Fruit fly (Drosophila melanogaster) whole organism, embryonic: ENCODE results near the gene CG14072.

ENCODE experiments used
- Atf6 ChIP-seq: fragments of 200-800 bp; sonication (Bioruptor generic); IDR thresholded peaks from 2 replicates; pipeline ENCODE4 v1.3.6; 2022; ENCODE audit warnings: missing biosample characterization, missing genetic modification characterization
- B-H1 ChIP-seq: fragments of 200-800 bp; sonication (Bioruptor generic); IDR thresholded peaks from 3 replicates; pipeline ENCODE4 v1.3.6; 2022; ENCODE audit warnings: missing biosample characterization, missing genetic modification characterization
- CG11504 ChIP-seq: fragments of 200-800 bp; sonication (Bioruptor generic); optimal IDR thresholded peaks from 3 replicates; lab custom pipeline; 2019; ENCODE audit warnings: missing biosample characterization, mild to moderate bottlenecking, missing genetic modification characterization, moderate library complexity
- CG11560 ChIP-seq: fragments of 200-800 bp; sonication (Bioruptor generic); IDR thresholded peaks from 3 replicates; pipeline ENCODE4 v1.3.6; 2022; ENCODE audit warnings: missing biosample characterization, missing genetic modification characterization
- CG11696 ChIP-seq: fragments of 200-800 bp; sonication (Bioruptor generic); IDR thresholded peaks from 2 replicates; pipeline ENCODE4 v1.3.6; 2022; ENCODE audit warnings: missing biosample characterization, missing genetic modification characterization
- CG1233 ChIP-seq: fragments of 200-800 bp; sonication (Bioruptor generic); optimal IDR thresholded peaks from 4 replicates; lab custom pipeline; 2018; ENCODE audit warnings: missing biosample characterization, mild to moderate bottlenecking, missing genetic modification characterization
- CG14014 ChIP-seq: fragments of 200-800 bp; sonication (Bioruptor generic); IDR thresholded peaks from 2 replicates; pipeline ENCODE4 v1.3.6; 2022; ENCODE audit warnings: missing biosample characterization, missing genetic modification characterization
- CG1529 ChIP-seq: fragments of 200-800 bp; sonication (Bioruptor generic); optimal IDR thresholded peaks from 3 replicates; lab custom pipeline; 2018; ENCODE audit warnings: missing biosample characterization, missing genetic modification characterization
- CG17359 ChIP-seq: fragments of 200-800 bp; sonication (Bioruptor generic); optimal IDR thresholded peaks from 3 replicates; lab custom pipeline; 2018; ENCODE audit warnings: missing biosample characterization, mild to moderate bottlenecking, missing genetic modification characterization, moderate library complexity
- CG2678 ChIP-seq: fragments of 200-800 bp; sonication (Bioruptor generic); optimal IDR thresholded peaks from 3 replicates; lab custom pipeline; 2019; ENCODE audit warnings: missing biosample characterization, mild to moderate bottlenecking, missing genetic modification characterization, moderate library complexity
- CG2712 ChIP-seq: fragments of 200-800 bp; optimal IDR thresholded peaks from 3 replicates; lab custom pipeline; 2019; ENCODE audit warnings: missing biosample characterization, mild to moderate bottlenecking, missing genetic modification characterization, moderate library complexity
- CG33213 ChIP-seq: fragments of 200-800 bp; sonication (Bioruptor generic); optimal IDR thresholded peaks from 3 replicates; lab custom pipeline; 2016; ENCODE audit warnings: missing biosample characterization, missing genetic modification characterization
- CG34224 ChIP-seq: fragments of 200-800 bp; sonication (Bioruptor generic); IDR thresholded peaks from 3 replicates; pipeline ENCODE4 v1.3.6; 2022; ENCODE audit warnings: missing biosample characterization, missing genetic modification characterization; ENCODE audit not compliant: partially characterized antibody
- CG4328 ChIP-seq: fragments of 200-800 bp; sonication (Bioruptor generic); optimal IDR thresholded peaks from 3 replicates; lab custom pipeline; 2017; ENCODE audit warnings: missing biosample characterization, missing genetic modification reagents, missing genetic modification characterization
- CG4360 ChIP-seq: fragments of 200-800 bp; sonication (Bioruptor generic); IDR thresholded peaks from 2 replicates; pipeline ENCODE4 v1.3.6; 2022; ENCODE audit warnings: missing biosample characterization, missing genetic modification characterization
- CG4424 ChIP-seq: fragments of 200-800 bp; sonication (Bioruptor generic); optimal IDR thresholded peaks from 3 replicates; lab custom pipeline; 2016; ENCODE audit warnings: missing biosample characterization, missing genetic modification characterization
- CG4820 ChIP-seq: fragments of 200-800 bp; sonication (Bioruptor generic); optimal IDR thresholded peaks from 3 replicates; lab custom pipeline; 2016; ENCODE audit warnings: missing biosample characterization, missing genetic modification characterization
- CG6175 ChIP-seq: fragments of 200-800 bp; sonication (Bioruptor generic); IDR thresholded peaks from 3 replicates; pipeline ENCODE4 v1.3.6; 2022; ENCODE audit warnings: missing biosample characterization, missing genetic modification characterization
- CG7556 ChIP-seq: fragments of 200-800 bp; sonication (Bioruptor generic); optimal IDR thresholded peaks from 2 replicates; lab custom pipeline; 2017; ENCODE audit warnings: missing biosample characterization, mild to moderate bottlenecking, missing genetic modification characterization
- CG9727 ChIP-seq: fragments of 200-800 bp; sonication (Bioruptor generic); optimal IDR thresholded peaks from 3 replicates; lab custom pipeline; 2017; ENCODE audit warnings: missing biosample characterization, mild to moderate bottlenecking, missing genetic modification characterization
- CG9876 ChIP-seq: fragments of 200-800 bp; sonication (Bioruptor generic); optimal IDR thresholded peaks from 2 replicates; lab custom pipeline; 2016; ENCODE audit warnings: missing biosample characterization, missing genetic modification characterization
- Camta ChIP-seq: fragments of 200-800 bp; sonication (Bioruptor generic); optimal IDR thresholded peaks from 2 replicates; lab custom pipeline; 2016; ENCODE audit warnings: missing biosample characterization, missing genetic modification characterization
- D19A ChIP-seq: fragments of 200-800 bp; optimal IDR thresholded peaks from 3 replicates; lab custom pipeline; 2019; ENCODE audit warnings: missing biosample characterization, mild to moderate bottlenecking, missing genetic modification characterization, moderate library complexity
- Dfd ChIP-seq, 2 experiments: fragments of >200 bp; optimal IDR thresholded peaks; 2 replicates each; lab custom pipeline; 2017; ENCODE audit warnings: missing biosample characterization in 2 of 2, missing genetic modification characterization in 2 of 2
- ERR ChIP-seq: fragments of 200-800 bp; sonication (Bioruptor generic); optimal IDR thresholded peaks from 2 replicates; lab custom pipeline; 2016; ENCODE audit warnings: missing biosample characterization, missing genetic modification characterization
- Elba2 ChIP-seq: fragments of 200-800 bp; sonication (Bioruptor generic); optimal IDR thresholded peaks from 3 replicates; lab custom pipeline; 2016; ENCODE audit warnings: missing biosample characterization, missing genetic modification characterization
- Fer1 ChIP-seq: fragments of 200-800 bp; sonication (Bioruptor generic); optimal IDR thresholded peaks from 2 replicates; lab custom pipeline; 2017; ENCODE audit warnings: missing biosample characterization, mild to moderate bottlenecking, missing genetic modification characterization
- Kr ChIP-seq: fragments of 200-800 bp; sonication (Bioruptor generic); optimal IDR thresholded peaks from 2 replicates; lab custom pipeline; 2017; ENCODE audit warnings: missing biosample characterization, mild to moderate bottlenecking, missing genetic modification characterization
- MTF-1 ChIP-seq: fragments of 200-800 bp; sonication (Bioruptor generic); optimal IDR thresholded peaks from 2 replicates; lab custom pipeline; 2018; ENCODE audit warnings: missing biosample characterization, mild to moderate bottlenecking, missing genetic modification characterization, borderline replicate concordance
- Meics ChIP-seq: fragments of 200-800 bp; sonication (Bioruptor generic); optimal IDR thresholded peaks from 2 replicates; lab custom pipeline; 2017; ENCODE audit warnings: missing biosample characterization, mild to moderate bottlenecking, missing genetic modification characterization
- Oaz ChIP-seq: fragments of 200-800 bp; sonication (Bioruptor generic); IDR thresholded peaks from 2 replicates; pipeline ENCODE4 v1.3.6; 2022; ENCODE audit warnings: missing biosample characterization, missing genetic modification characterization
- Ptx1 ChIP-seq: fragments of 200-800 bp; sonication (Bioruptor generic); IDR thresholded peaks from 2 replicates; pipeline ENCODE4 v1.3.6; 2022; ENCODE audit warnings: missing biosample characterization, missing genetic modification characterization
- cad ChIP-seq: fragments of >200 bp; optimal IDR thresholded peaks from 2 replicates; lab custom pipeline; 2017; ENCODE audit warnings: missing biosample characterization, missing genetic modification characterization
- cwo ChIP-seq: fragments of 200-800 bp; sonication (Bioruptor generic); optimal IDR thresholded peaks from 3 replicates; lab custom pipeline; 2017; ENCODE audit warnings: missing biosample characterization, missing genetic modification characterization, mild to moderate bottlenecking, moderate library complexity, missing genetic modification reagents
- da ChIP-seq: fragments of 200-800 bp; sonication (Bioruptor generic); optimal IDR thresholded peaks from 2 replicates; lab custom pipeline; 2016; ENCODE audit warnings: missing biosample characterization, missing genetic modification characterization
- dan ChIP-seq: fragments of 200-800 bp; sonication (Bioruptor generic); IDR thresholded peaks from 2 replicates; pipeline ENCODE4 v1.3.6; 2022; ENCODE audit warnings: missing biosample characterization, missing genetic modification characterization
- danr ChIP-seq: fragments of 200-800 bp; sonication (Bioruptor generic); IDR thresholded peaks from 2 replicates; pipeline ENCODE4 v1.3.6; 2022; ENCODE audit warnings: missing biosample characterization, missing genetic modification characterization
- dimm ChIP-seq: fragments of 200-800 bp; sonication (Bioruptor generic); IDR thresholded peaks from 2 replicates; pipeline ENCODE4 v1.3.6; 2022; ENCODE audit warnings: missing biosample characterization, missing genetic modification characterization
- ind ChIP-seq: fragments of 200-800 bp; sonication (Bioruptor generic); optimal IDR thresholded peaks from 3 replicates; lab custom pipeline; 2016; ENCODE audit warnings: missing biosample characterization, missing genetic modification characterization
- kay ChIP-seq: fragments of 200-800 bp; sonication (Bioruptor generic); optimal IDR thresholded peaks from 2 replicates; lab custom pipeline; 2016; ENCODE audit warnings: missing biosample characterization, missing genetic modification characterization
- lbe ChIP-seq: fragments of 200-800 bp; sonication (Bioruptor generic); optimal IDR thresholded peaks from 2 replicates; lab custom pipeline; 2016; ENCODE audit warnings: missing biosample characterization, mild to moderate bottlenecking, missing genetic modification characterization
- lilli ChIP-seq: fragments of 200-800 bp; sonication (Bioruptor generic); optimal IDR thresholded peaks from 3 replicates; lab custom pipeline; 2016; ENCODE audit warnings: missing biosample characterization, missing genetic modification characterization
- nau ChIP-seq: fragments of 200-800 bp; sonication (Bioruptor generic); optimal IDR thresholded peaks from 3 replicates; lab custom pipeline; 2017; ENCODE audit warnings: missing biosample characterization, mild to moderate bottlenecking, missing genetic modification characterization, missing genetic modification reagents
- p53 ChIP-seq: fragments of 200-800 bp; sonication (Bioruptor generic); optimal IDR thresholded peaks from 2 replicates; lab custom pipeline; 2016; ENCODE audit warnings: missing biosample characterization, missing genetic modification characterization
- pan ChIP-seq, 4 experiments: fragments of >200 bp in 3 of 4; fragments of 200-800 bp in 1 of 4; sonication (Bioruptor generic) in 1 of 4; optimal IDR thresholded peaks in 3 of 4; IDR thresholded peaks in 1 of 4; 2 replicates each; pipeline versions ENCODE4 v1.3.6 to Lab custom; 2017 to 2022; ENCODE audit warnings: missing biosample characterization in 2 of 4, missing genetic modification characterization in 2 of 4, mixed read lengths in 1 of 4
- ranshi ChIP-seq: fragments of 200-800 bp; sonication (Bioruptor generic); IDR thresholded peaks from 2 replicates; pipeline ENCODE4 v1.3.6; 2022; ENCODE audit warnings: missing biosample characterization, missing genetic modification characterization
- slbo ChIP-seq: fragments of 200-800 bp; sonication (Bioruptor generic); IDR thresholded peaks from 2 replicates; pipeline ENCODE4 v1.3.6; 2022; ENCODE audit warnings: missing biosample characterization, missing genetic modification characterization
- slp2 ChIP-seq: fragments of 200-800 bp; sonication (Bioruptor generic); optimal IDR thresholded peaks from 2 replicates; lab custom pipeline; 2016; ENCODE audit warnings: missing biosample characterization, missing genetic modification characterization
- sqz ChIP-seq: fragments of 200-800 bp; sonication (Bioruptor generic); optimal IDR thresholded peaks from 3 replicates; lab custom pipeline; 2018; ENCODE audit warnings: missing biosample characterization, mild to moderate bottlenecking, missing genetic modification characterization
- unc-4 ChIP-seq: fragments of 200-800 bp; sonication (Bioruptor generic); IDR thresholded peaks from 2 replicates; pipeline ENCODE4 v1.3.6; 2022; ENCODE audit warnings: missing biosample characterization, missing genetic modification characterization; ENCODE audit not compliant: partially characterized antibody
- zf30C ChIP-seq: fragments of 200-800 bp; sonication (Bioruptor generic); optimal IDR thresholded peaks from 3 replicates; lab custom pipeline; 2018; ENCODE audit warnings: missing biosample characterization, mild to moderate bottlenecking, missing genetic modification characterization

Gene CG14072

DNA sequence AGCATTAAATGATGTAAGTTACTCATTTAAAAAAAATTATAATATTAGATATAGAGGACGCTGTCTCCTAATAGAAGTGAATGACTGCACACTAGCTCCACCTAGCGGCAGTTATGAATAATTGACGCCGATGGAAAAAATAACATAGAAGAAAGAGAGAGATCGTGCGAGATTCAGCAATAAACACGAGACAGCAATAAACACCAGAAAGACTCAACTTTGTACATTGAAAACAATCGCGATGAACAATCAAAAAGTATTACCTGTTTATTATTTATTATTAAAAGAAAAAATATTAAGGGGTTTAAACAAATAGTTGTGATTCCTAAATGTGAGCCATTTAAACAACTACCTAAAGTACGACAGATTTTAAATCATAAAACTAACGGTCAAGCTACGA, 49.7 kb downstream of the CG14072 start (continued):
- TF ChIP-seq ind (peak; percentile 43), lbe (GFP tag; lab: Kevin White, UChicago) (peak; percentile 17), cad (GFP tag; lab: Kevin White, UChicago) (no peak), Ptx1 (no peak), kay (GFP tag; lab: Kevin White, UChicago) (no peak), slp2 (GFP tag; lab: Kevin White, UChicago) (no peak), unc-4 (GFP tag; lab: Robert Waterston, UW) (no peak), CG7556 (no peak), Camta (GFP tag; lab: Kevin White, UChicago) (no peak), B-H1 (GFP tag; lab: Robert Waterston, UW) (peak; percentile 34; the same call in 1 of the 3 replicates), sqz (peak; percentile 76), danr (GFP tag; lab: Robert Waterston, UW) (no peak), CG6175 (GFP tag; lab: Robert Waterston, UW) (no peak), CG11504 (tag; lab: Kevin White, UChicago) (no peak), dimm (GFP tag; lab: Robert Waterston, UW) (peak; percentile 17; the same call in 1 of the 2 replicates), CG9876 (GFP tag; lab: Kevin White, UChicago) (no peak), da (GFP tag; lab: Kevin White, UChicago) (no peak), ranshi (no peak), nau (GFP tag; lab: Kevin White, UChicago) (no peak), pan (optimal IDR thresholded peaks at IDR 0.05; lab: Kevin White, UChicago) (no peak), pan (GFP tag; optimal IDR thresholded peaks at IDR 0.05 in 1 of 2, IDR thresholded peaks at IDR 0.05 in 1 of 2) (peak in 1 of 2 experiments; percentile 82), CG4820 (peak; percentile 38), CG4424 (GFP tag; lab: Kevin White, UChicago) (peak; percentile 21), lilli (peak; percentile 1), CG4328 (GFP tag; lab: Kevin White, UChicago) (peak; percentile 44), CG4360 (GFP tag; lab: Robert Waterston, UW) (no peak), Dfd (GFP tag; optimal IDR thresholded peaks at IDR 0.05; lab: Kevin White, UChicago) (no peak), Meics (GFP tag; lab: Kevin White, UChicago) (peak; percentile 27), zf30C (GFP tag; lab: Kevin White, UChicago) (peak; percentile 49), CG1233 (GFP tag; lab: Kevin White, UChicago) (peak; percentile 14), ERR (GFP tag; lab: Kevin White, UChicago) (no peak), D19A (tag; lab: Kevin White, UChicago) (no peak), CG14014 (peak; percentile 69), p53 (GFP tag; lab: Kevin White, UChicago) (no peak), CG34224 (GFP tag; lab: Robert Waterston, UW) (no peak), cwo (GFP tag; lab: Kevin White, UChicago) (peak; percentile 75), CG17359 (tag; lab: Kevin White, UChicago) (peak; percentile 61), Fer1 (GFP tag; lab: Kevin White, UChicago) (peak; percentile 47), MTF-1 (GFP tag; lab: Kevin White, UChicago) (peak; percentile 1), CG11696 (GFP tag; lab: Robert Waterston, UW) (peak; percentile 68), CG11560 (tag; lab: Robert Waterston, UW) (no peak), CG9727 (peak; percentile 46), Atf6 (GFP tag; lab: Robert Waterston, UW) (peak; percentile 26; the same call in 1 of the 2 replicates), CG1529 (GFP tag; lab: Kevin White, UChicago) (no peak), dan (GFP tag; lab: Robert Waterston, UW) (no peak), Oaz (GFP tag; lab: Robert Waterston, UW) (no peak), CG2712 (peak; percentile 74), CG2678 (tag; lab: Kevin White, UChicago) (peak; percentile 66), Kr (GFP tag; lab: Kevin White, UChicago) (no peak), CG33213 (GFP tag; lab: Kevin White, UChicago) (peak; percentile 13), slbo (GFP tag; lab: Robert Waterston, UW) (no peak), Elba2 (GFP tag; lab: Kevin White, UChicago) (no peak)
